Worm (Caenorhabditis elegans): Measurements from ENCODE around the gene F57G9.7.
"Not testable (repeated sequence)": the region's sequence is repeated elsewhere in the genome, so short reads cannot be mapped to it uniquely, and the experiment has no call there.

F57G9.7 gene

ce11 chrII:12397656-12398055 lies at the start of gene F57G9.7:
F57G9.7 (minus strand) TSS chrII:12397756.
- TF ChIP-seq ztf-23 (GFP tag; IDR thresholded peaks at IDR 0.05) (no peak), klf-2 (GFP tag; conservative IDR thresholded peaks at IDR 0.05) (no peak), T22C8.4 (GFP tag; IDR thresholded peaks at IDR 0.05) (no peak), ztf-29 (GFP tag; IDR thresholded peaks at IDR 0.05) (no peak), ref-1 (GFP tag; conservative IDR thresholded peaks at IDR 0.05) (no peak), tab-1 (GFP tag; IDR thresholded peaks at IDR 0.05) (no peak), med-1 (GFP tag; optimal IDR thresholded peaks at IDR 0.05; ENCODE audit: insufficient read depth) (no peak), flt-1 (GFP tag; IDR thresholded peaks at IDR 0.05) (no peak)

- TF ChIP-seq klf-2 (GFP tag; conservative IDR thresholded peaks at IDR 0.05) (no peak), tab-1 (GFP tag; IDR thresholded peaks at IDR 0.05) (no peak), T22C8.4 (GFP tag; IDR thresholded peaks at IDR 0.05) (no peak), ztf-29 (GFP tag; IDR thresholded peaks at IDR 0.05) (no peak), med-1 (GFP tag; optimal IDR thresholded peaks at IDR 0.05; ENCODE audit: insufficient read depth) (no peak), ref-1 (GFP tag; conservative IDR thresholded peaks at IDR 0.05) (no peak), cog-1 (tag; optimal IDR thresholded peaks at IDR 0.05) (no peak), ztf-23 (GFP tag; IDR thresholded peaks at IDR 0.05) (no peak), flt-1 (GFP tag; IDR thresholded peaks at IDR 0.05) (no peak)
These were observed 47.3 kb upstream of the F57G9.7 start, which contains the start of the genes W05H5.1 and pitr-6 for ce11 chrII:12444679-12445376. W05H5.1 (minus strand) TSS chrII:12444779. pitr-6 (plus strand) TSS chrII:12445326.

DNA sequence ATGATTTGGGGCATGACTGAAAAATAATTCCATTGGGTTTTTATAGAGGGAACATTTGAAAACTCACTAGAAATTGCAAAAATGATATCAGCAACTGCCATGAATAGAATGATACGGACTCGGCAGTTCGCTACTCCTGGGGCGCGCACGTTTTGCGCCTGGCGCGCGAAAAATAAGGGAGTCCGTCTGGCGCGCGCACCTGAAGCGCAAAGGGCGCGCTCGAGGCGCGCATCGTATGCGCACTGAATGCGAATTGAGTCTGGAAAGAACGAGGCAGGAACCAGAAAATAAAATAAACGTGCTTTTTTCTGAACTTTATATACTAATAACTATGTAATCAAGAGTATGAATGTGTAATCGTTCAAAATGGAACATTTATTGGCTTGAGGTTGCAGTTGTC lies 43.6 kb upstream of the F57G9.7 start, which contains the start of gene Y57A10C.10:
Gene Y57A10C.10 (minus strand): TSS at position 101 of the 400 bp plus-strand sequence.
- not testable (repeated sequence) for TF ChIP-seq ref-1 (GFP tag; conservative IDR thresholded peaks at IDR 0.05); ztf-29 (GFP tag; IDR thresholded peaks at IDR 0.05); T22C8.4 (GFP tag; IDR thresholded peaks at IDR 0.05)

ce11 chrII:12438441-12438840 lies 40.9 kb upstream of the F57G9.7 start, which contains the start of gene Y57A10C.9:
Y57A10C.9 (minus strand) TSS chrII:12438541.
- TF ChIP-seq cog-1 (tag; optimal IDR thresholded peaks at IDR 0.05): no peak
- no peak for TF ChIP-seq klf-2 (GFP tag; conservative IDR thresholded peaks at IDR 0.05)
- TF ChIP-seq ref-1 (GFP tag; conservative IDR thresholded peaks at IDR 0.05): no peak
- no peak for TF ChIP-seq T22C8.4 (GFP tag; IDR thresholded peaks at IDR 0.05)
- no peak for TF ChIP-seq tab-1 (GFP tag; IDR thresholded peaks at IDR 0.05)
- no peak for TF ChIP-seq ztf-29 (GFP tag; IDR thresholded peaks at IDR 0.05)
- TF ChIP-seq med-1 (GFP tag; optimal IDR thresholded peaks at IDR 0.05; ENCODE audit: insufficient read depth): no peak
- TF ChIP-seq ztf-23 (GFP tag; IDR thresholded peaks at IDR 0.05): no peak
- TF ChIP-seq flt-1 (GFP tag; IDR thresholded peaks at IDR 0.05): no peak

DNA sequence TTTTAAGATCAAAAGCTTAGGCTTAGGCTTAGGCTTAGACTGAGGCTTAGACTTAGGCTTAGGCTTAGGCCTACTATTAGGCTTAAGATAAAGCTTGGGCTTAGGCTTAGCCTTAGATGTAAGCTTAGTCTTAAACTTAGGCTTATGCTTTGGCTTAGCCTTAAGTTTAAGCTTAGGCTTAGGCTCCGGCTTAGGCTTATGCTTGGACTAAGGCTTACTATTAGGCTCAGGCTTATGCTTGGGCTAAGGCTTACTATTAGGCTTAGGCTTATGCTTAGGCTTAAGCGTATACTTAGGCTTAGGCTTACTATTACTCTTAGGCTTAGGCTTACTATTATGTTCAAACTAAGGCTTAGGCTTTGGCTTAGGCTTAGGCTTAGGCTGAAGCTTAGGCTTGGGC lies 39.2 kb upstream of the F57G9.7 start:
- TF ChIP-seq T22C8.4 (GFP tag; IDR thresholded peaks at IDR 0.05): no peak
- TF ChIP-seq ref-1 (GFP tag; conservative IDR thresholded peaks at IDR 0.05): no peak
- TF ChIP-seq med-1 (GFP tag; optimal IDR thresholded peaks at IDR 0.05; ENCODE audit: insufficient read depth): no peak
- TF ChIP-seq ztf-29 (GFP tag; IDR thresholded peaks at IDR 0.05): no peak
- no peak for TF ChIP-seq cog-1 (tag; optimal IDR thresholded peaks at IDR 0.05)
- TF ChIP-seq ztf-23 (GFP tag; IDR thresholded peaks at IDR 0.05): no peak
- TF ChIP-seq tab-1 (GFP tag; IDR thresholded peaks at IDR 0.05): no peak
- TF ChIP-seq flt-1 (GFP tag; IDR thresholded peaks at IDR 0.05): no peak
- TF ChIP-seq klf-2 (GFP tag; conservative IDR thresholded peaks at IDR 0.05): no peak

DNA sequence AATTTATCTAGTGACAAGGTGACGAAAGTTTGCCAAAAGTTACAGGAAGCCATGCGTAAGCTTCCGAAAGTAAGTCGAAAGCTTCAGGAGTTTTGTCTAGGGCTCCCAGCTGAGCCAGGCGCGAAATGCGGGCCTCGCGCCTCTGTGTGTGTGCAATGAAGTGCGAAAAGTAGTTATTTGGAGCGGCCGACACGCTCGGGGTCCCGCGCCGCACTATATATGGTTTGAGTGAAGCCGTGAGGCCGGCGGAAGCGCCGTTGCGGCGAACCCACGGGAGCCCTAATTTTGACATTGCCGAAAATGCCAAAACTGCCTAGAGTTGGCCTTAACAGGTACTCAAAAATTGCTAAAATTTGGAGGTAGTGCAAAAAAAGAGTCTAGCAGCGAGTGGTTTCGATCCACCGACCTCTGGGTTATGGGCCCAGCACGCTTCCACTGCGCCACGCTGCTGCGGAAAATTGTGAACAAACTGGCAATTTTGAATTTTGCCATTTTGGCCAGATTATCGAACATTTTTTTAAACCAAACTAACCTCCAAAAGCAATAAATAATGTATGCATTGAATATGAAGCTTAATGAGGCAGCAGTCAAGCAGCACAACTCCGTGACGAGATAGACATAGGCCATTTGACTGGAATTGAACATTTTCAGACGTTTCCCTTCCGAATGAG lies 37.8 kb upstream of the F57G9.7 start:
- TF ChIP-seq ztf-29 (GFP tag; IDR thresholded peaks at IDR 0.05) (no peak), ref-1 (GFP tag; conservative IDR thresholded peaks at IDR 0.05) (no peak), ztf-23 (GFP tag; IDR thresholded peaks at IDR 0.05) (no peak), flt-1 (GFP tag; IDR thresholded peaks at IDR 0.05) (no peak), tab-1 (GFP tag; IDR thresholded peaks at IDR 0.05) (no peak), med-1 (GFP tag; optimal IDR thresholded peaks at IDR 0.05; ENCODE audit: insufficient read depth) (no peak), cog-1 (tag; optimal IDR thresholded peaks at IDR 0.05) (no peak), klf-2 (GFP tag; conservative IDR thresholded peaks at IDR 0.05) (no peak), T22C8.4 (GFP tag; IDR thresholded peaks at IDR 0.05) (no peak)

ce11 chrII:12432356-12432755 lies 34.8 kb upstream of the F57G9.7 start, which contains the start of gene dct-12:
dct-12 (minus strand) TSS chrII:12432456.
- TF ChIP-seq cog-1 (tag; optimal IDR thresholded peaks at IDR 0.05): no peak
- TF ChIP-seq klf-2 (GFP tag; conservative IDR thresholded peaks at IDR 0.05): no peak
- TF ChIP-seq flt-1 (GFP tag; IDR thresholded peaks at IDR 0.05): no peak
- no peak for TF ChIP-seq ztf-23 (GFP tag; IDR thresholded peaks at IDR 0.05)
- no peak for TF ChIP-seq ref-1 (GFP tag; conservative IDR thresholded peaks at IDR 0.05)
- TF ChIP-seq ztf-29 (GFP tag; IDR thresholded peaks at IDR 0.05): no peak
- no peak for TF ChIP-seq T22C8.4 (GFP tag; IDR thresholded peaks at IDR 0.05)
- no peak for TF ChIP-seq med-1 (GFP tag; optimal IDR thresholded peaks at IDR 0.05; ENCODE audit: insufficient read depth)
- no peak for TF ChIP-seq tab-1 (GFP tag; IDR thresholded peaks at IDR 0.05)

- no peak for TF ChIP-seq med-1 (GFP tag; optimal IDR thresholded peaks at IDR 0.05; ENCODE audit: insufficient read depth)
- no peak for TF ChIP-seq ztf-29 (GFP tag; IDR thresholded peaks at IDR 0.05)
- no peak for TF ChIP-seq klf-2 (GFP tag; conservative IDR thresholded peaks at IDR 0.05)
- TF ChIP-seq ref-1 (GFP tag; conservative IDR thresholded peaks at IDR 0.05): no peak
- no peak for TF ChIP-seq ztf-23 (GFP tag; IDR thresholded peaks at IDR 0.05)
- TF ChIP-seq flt-1 (GFP tag; IDR thresholded peaks at IDR 0.05): no peak
- no peak for TF ChIP-seq cog-1 (tag; optimal IDR thresholded peaks at IDR 0.05)
- no peak for TF ChIP-seq tab-1 (GFP tag; IDR thresholded peaks at IDR 0.05)
- no peak for TF ChIP-seq T22C8.4 (GFP tag; IDR thresholded peaks at IDR 0.05)
These were observed 32.2 kb upstream of the F57G9.7 start, which contains the start of gene Y57A10C.8 for ce11 chrII:12429743-12430142. Y57A10C.8 (minus strand) TSS chrII:12429843.

DNA sequence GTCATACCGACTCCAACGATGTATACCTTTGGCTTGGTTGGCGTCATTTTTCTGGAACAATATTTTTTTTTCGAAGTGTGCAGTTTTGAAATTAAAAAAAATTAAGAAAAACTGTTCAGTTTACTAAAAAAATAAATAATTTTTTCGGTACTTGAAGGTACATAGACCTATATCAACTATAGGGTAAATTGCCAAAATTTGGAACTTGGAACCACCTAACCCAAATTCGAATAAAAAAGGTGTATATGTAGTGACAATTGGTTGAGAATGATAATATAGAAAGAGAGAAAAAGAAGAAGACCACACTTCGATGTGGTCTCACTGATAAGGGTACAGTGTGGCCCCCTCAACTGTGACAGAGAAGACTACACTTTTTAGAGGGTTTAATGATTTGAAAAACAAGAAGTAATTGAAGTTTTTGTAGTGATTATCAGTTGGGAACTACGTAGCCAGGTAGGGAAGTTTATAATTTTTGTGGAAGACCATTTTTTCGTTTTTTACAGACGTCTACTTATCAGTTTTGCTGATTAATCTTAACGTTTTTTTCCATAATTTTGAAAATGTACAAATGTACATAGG lies 28.2 kb upstream of the F57G9.7 start, which contains the start of gene daf-22:
Gene daf-22 (minus strand): TSS at position 51 of the 579 bp plus-strand sequence.
- TF ChIP-seq klf-2 (GFP tag; conservative IDR thresholded peaks at IDR 0.05) (no peak), tab-1 (GFP tag; IDR thresholded peaks at IDR 0.05) (no peak), ztf-23 (GFP tag; IDR thresholded peaks at IDR 0.05) (no peak), cog-1 (tag; optimal IDR thresholded peaks at IDR 0.05) (no peak), med-1 (GFP tag; optimal IDR thresholded peaks at IDR 0.05; ENCODE audit: insufficient read depth) (no peak)

Data from whole organism, midembryonic.